Worm (Caenorhabditis elegans) whole organism, midembryonic: ENCODE data around the gene F58B4.5.

Experiments used
- cog-1 ChIP-seq: sonication (generic microtip); optimal IDR thresholded peaks from 2 replicates; lab custom pipeline; 2016; ENCODE audit warnings: missing genetic modification characterization, missing compliant biosample characterization
- flt-1 ChIP-seq: fragments of 200-800 bp; sonication (Bioruptor generic); IDR thresholded peaks from 2 replicates; pipeline ENCODE4 v1.3.6; 2022; ENCODE audit warnings: missing genetic modification characterization, missing compliant biosample characterization
- klf-2 ChIP-seq: fragments of 200-800 bp; sonication (Bioruptor generic); conservative IDR thresholded peaks from 2 replicates; pipeline ENCODE4 v1.3.6; 2022; ENCODE audit warnings: missing genetic modification reagents, missing genetic modification characterization, missing compliant biosample characterization
- ref-1 ChIP-seq: fragments of 200-800 bp; sonication (Bioruptor generic); conservative IDR thresholded peaks from 2 replicates; pipeline ENCODE4 v1.3.6; 2022; ENCODE audit warnings: missing genetic modification reagents, missing genetic modification characterization, missing compliant biosample characterization
- ztf-23 ChIP-seq: fragments of 200-800 bp; sonication (Bioruptor generic); IDR thresholded peaks from 2 replicates; pipeline ENCODE4 v1.3.6; 2022; ENCODE audit warnings: missing genetic modification reagents, missing genetic modification characterization, missing compliant biosample characterization
- ztf-29 ChIP-seq: fragments of 200-800 bp; sonication (Bioruptor generic); IDR thresholded peaks from 2 replicates; pipeline ENCODE4 v1.3.6; 2022; ENCODE audit warnings: missing genetic modification reagents, missing genetic modification characterization, missing compliant biosample characterization

DNA sequence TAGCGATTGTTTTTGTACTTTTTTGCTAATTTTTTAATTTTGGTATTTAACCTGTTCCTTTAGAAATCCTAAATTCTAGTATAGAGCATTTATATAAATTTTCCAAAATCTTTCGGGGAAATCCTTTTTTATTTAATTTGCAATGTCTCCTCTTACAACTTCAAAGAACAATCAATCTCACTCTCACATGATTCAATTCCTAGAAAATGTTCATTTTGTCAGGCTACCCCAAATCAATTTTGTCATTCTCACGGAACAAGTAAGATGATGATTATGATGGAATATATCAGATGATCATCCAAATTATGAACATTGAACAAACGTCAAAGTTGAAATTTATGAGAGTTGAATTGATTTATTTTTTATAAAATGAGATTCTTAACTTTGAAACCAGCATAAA is 4.8 kb downstream of the F58B4.5 start:
- TF ChIP-seq ref-1 (GFP tag; lab: Robert Waterston, UW) = no peak
- no peak for TF ChIP-seq klf-2
- no peak for TF ChIP-seq ztf-29 (GFP tag; lab: Robert Waterston, UW)
- TF ChIP-seq flt-1 (GFP tag; lab: Robert Waterston, UW) = no peak
- TF ChIP-seq cog-1 (tag; lab: Kevin White, UChicago) = no peak
- no peak for TF ChIP-seq ztf-23 (GFP tag; lab: Robert Waterston, UW)
